Worm (Caenorhabditis elegans) whole organism, L1 larva: Measurements from ENCODE around the gene ZC449.7.

Source experiments
- C16A3.4 ChIP-seq: fragments of 150-350 bp; optimal IDR thresholded peaks from 2 replicates; lab custom pipeline; 2014; ENCODE audit warnings: missing biosample characterization, missing genetic modification characterization
- Y116A8C.19 ChIP-seq: sonication (generic microtip); optimal IDR thresholded peaks from 2 replicates; lab custom pipeline; 2016; ENCODE audit warnings: missing compliant biosample characterization, missing genetic modification characterization, borderline replicate concordance
- aha-1 ChIP-seq: fragments of 150-350 bp; optimal IDR thresholded peaks from 2 replicates; lab custom pipeline; 2014; ENCODE audit warnings: missing biosample characterization, missing genetic modification characterization
- alr-1 ChIP-seq: fragments of 200-800 bp; sonication (Bioruptor generic); optimal IDR thresholded peaks from 2 replicates; lab custom pipeline; 2018; ENCODE audit warnings: borderline replicate concordance, mild to moderate bottlenecking, missing genetic modification characterization, missing compliant biosample characterization
- ama-1 ChIP-seq: fragments of 150-350 bp; optimal IDR thresholded peaks from 2 replicates; lab custom pipeline; 2014
- blmp-1 ChIP-seq: fragments of 150-350 bp; optimal IDR thresholded peaks from 2 replicates; lab custom pipeline; 2014; ENCODE audit warnings: missing biosample characterization, missing genetic modification characterization
- ceh-82 ChIP-seq, 3 experiments: fragments of 150-350 bp in 1 of 3; sonication (generic microtip) in 2 of 3; optimal IDR thresholded peaks; 2 replicates each; lab custom pipeline; 2014 to 2017; ENCODE audit warnings: missing biosample characterization in 3 of 3, missing genetic modification characterization in 3 of 3
- ceh-88 ChIP-seq: fragments of 200-800 bp; sonication (Bioruptor generic); IDR thresholded peaks from 2 replicates; pipeline ENCODE4 v1.3.6; 2022; ENCODE audit warnings: missing genetic modification characterization, missing compliant biosample characterization
- ces-1 ChIP-seq: fragments of 150-350 bp; optimal IDR thresholded peaks from 2 replicates; lab custom pipeline; 2014; ENCODE audit warnings: missing biosample characterization, missing genetic modification reagents, missing genetic modification characterization
- dpl-1 ChIP-seq, 3 experiments: fragments of 150-350 bp in 2 of 3; sonication (generic microtip) in 1 of 3; optimal IDR thresholded peaks; 2 replicates each; lab custom pipeline; 2014 to 2017; ENCODE audit warnings: missing biosample characterization in 3 of 3, missing genetic modification characterization in 3 of 3, missing genetic modification reagents in 3 of 3
- dsc-1 ChIP-seq: sonication (generic microtip); optimal IDR thresholded peaks from 2 replicates; lab custom pipeline; 2016; ENCODE audit warnings: mild to moderate bottlenecking, missing genetic modification characterization, missing compliant biosample characterization
- efl-1 ChIP-seq, 4 experiments: fragments of 150-350 bp; optimal IDR thresholded peaks in 3 of 4; peaks in 1 of 4; 1 replicate in 1 of 4; 2 replicates in 3 of 4; lab custom pipeline; 2014; ENCODE audit warnings: missing biosample characterization in 2 of 4, missing genetic modification characterization in 2 of 4, missing genetic modification reagents in 2 of 4
- efl-3 ChIP-seq: fragments of 200-800 bp; sonication (Bioruptor generic); optimal IDR thresholded peaks from 2 replicates; lab custom pipeline; 2018; ENCODE audit warnings: mild to moderate bottlenecking, missing genetic modification characterization, missing compliant biosample characterization
- egl-27 ChIP-seq, 2 experiments: fragments of 150-350 bp in 1 of 2; sonication (generic microtip); optimal IDR thresholded peaks; 3 replicates each; lab custom pipeline; 2017 to 2018; ENCODE audit warnings: missing biosample characterization in 2 of 2, missing genetic modification characterization in 2 of 2, missing genetic modification reagents in 2 of 2
- elt-2 ChIP-seq: sonication (generic microtip); optimal IDR thresholded peaks from 2 replicates; lab custom pipeline; 2016; ENCODE audit warnings: missing genetic modification characterization, mild to moderate bottlenecking, inconsistent platforms, missing compliant biosample characterization, missing genetic modification reagents
- elt-3 ChIP-seq, 6 experiments: fragments of 150-350 bp in 1 of 6; sonication (generic microtip); optimal IDR thresholded peaks; 2 replicates each; lab custom pipeline; 2017 to 2018; ENCODE audit warnings: missing biosample characterization in 6 of 6, missing genetic modification characterization in 6 of 6, inconsistent platforms in 1 of 6
- fkh-8 ChIP-seq: sonication (generic microtip); optimal IDR thresholded peaks from 2 replicates; lab custom pipeline; 2016; ENCODE audit warnings: mild to moderate bottlenecking, missing genetic modification characterization, missing compliant biosample characterization
- grh-1 ChIP-seq: fragments of 200-800 bp; sonication (Bioruptor generic); IDR thresholded peaks from 2 replicates; pipeline ENCODE4 v1.3.6; 2022; ENCODE audit warnings: missing genetic modification reagents, missing genetic modification characterization, missing compliant biosample characterization
- jun-1 ChIP-seq: fragments of 150-350 bp; optimal IDR thresholded peaks from 2 replicates; lab custom pipeline; 2014; ENCODE audit warnings: missing biosample characterization, missing genetic modification reagents, missing genetic modification characterization
- lin-13 ChIP-seq: fragments of 150-350 bp; optimal IDR thresholded peaks from 2 replicates; lab custom pipeline; 2014; ENCODE audit warnings: missing biosample characterization, missing genetic modification reagents, missing genetic modification characterization
- lin-14 ChIP-seq: fragments of 200-800 bp; sonication (Bioruptor generic); optimal IDR thresholded peaks from 2 replicates; lab custom pipeline; 2018; ENCODE audit warnings: mild to moderate bottlenecking, missing genetic modification characterization, moderate library complexity, missing compliant biosample characterization
- lin-35 ChIP-seq, 2 experiments: fragments of 150-350 bp; optimal IDR thresholded peaks; 2 replicates each; lab custom pipeline; 2014; ENCODE audit warnings: missing biosample characterization in 2 of 2, missing genetic modification characterization in 2 of 2, missing genetic modification reagents in 2 of 2
- lir-3 ChIP-seq: sonication (generic microtip); optimal IDR thresholded peaks from 2 replicates; lab custom pipeline; 2016; ENCODE audit warnings: mild to moderate bottlenecking, missing genetic modification characterization, moderate library complexity, missing compliant biosample characterization; ENCODE audit not compliant: poor library complexity
- lsy-2 ChIP-seq, 2 experiments: fragments of 150-350 bp; optimal IDR thresholded peaks; 2 replicates each; lab custom pipeline; 2014; ENCODE audit warnings: missing biosample characterization in 2 of 2, missing genetic modification characterization in 2 of 2
- nhr-12 ChIP-seq: sonication (generic microtip); optimal IDR thresholded peaks from 2 replicates; lab custom pipeline; 2017; ENCODE audit warnings: missing biosample characterization, missing genetic modification characterization
- nhr-19 ChIP-seq: fragments of 200-800 bp; sonication (Bioruptor generic); conservative IDR thresholded peaks from 2 replicates; pipeline ENCODE4 v1.3.6; 2022; ENCODE audit warnings: missing genetic modification characterization, missing compliant biosample characterization
- nhr-20 ChIP-seq: sonication (generic microtip); optimal IDR thresholded peaks from 2 replicates; lab custom pipeline; 2016; ENCODE audit warnings: mild to moderate bottlenecking, missing genetic modification characterization, missing compliant biosample characterization
- nhr-237 ChIP-seq: fragments of 150-350 bp; optimal IDR thresholded peaks from 2 replicates; lab custom pipeline; 2014; ENCODE audit warnings: missing biosample characterization, missing genetic modification characterization
- nhr-28 ChIP-seq: fragments of 150-350 bp; optimal IDR thresholded peaks from 2 replicates; lab custom pipeline; 2014; ENCODE audit warnings: missing biosample characterization, missing genetic modification characterization
- nhr-47 ChIP-seq: sonication (generic microtip); optimal IDR thresholded peaks from 2 replicates; lab custom pipeline; 2016; ENCODE audit warnings: mild to moderate bottlenecking, missing genetic modification characterization, moderate library complexity, missing compliant biosample characterization
- nhr-71 ChIP-seq: sonication (generic microtip); optimal IDR thresholded peaks from 2 replicates; lab custom pipeline; 2016; ENCODE audit warnings: mild to moderate bottlenecking, missing genetic modification characterization, moderate library complexity, missing compliant biosample characterization
- nhr-77 ChIP-seq: fragments of 150-350 bp; optimal IDR thresholded peaks from 2 replicates; lab custom pipeline; 2014; ENCODE audit warnings: missing biosample characterization, missing genetic modification characterization
- nhr-90 ChIP-seq: sonication (generic microtip); optimal IDR thresholded peaks from 2 replicates; lab custom pipeline; 2016; ENCODE audit warnings: mild to moderate bottlenecking, missing genetic modification characterization, missing compliant biosample characterization; ENCODE audit not compliant: poor library complexity
- pax-3 ChIP-seq: fragments of 200-800 bp; sonication (Bioruptor generic); optimal IDR thresholded peaks from 2 replicates; lab custom pipeline; 2018; ENCODE audit warnings: mild to moderate bottlenecking, missing genetic modification characterization, moderate library complexity, missing compliant biosample characterization
- skn-1 ChIP-seq: fragments of 150-350 bp; optimal IDR thresholded peaks from 2 replicates; lab custom pipeline; 2014; ENCODE audit warnings: missing biosample characterization, missing genetic modification characterization
- sptf-1 ChIP-seq: fragments of 150-350 bp; optimal IDR thresholded peaks from 2 replicates; lab custom pipeline; 2014; ENCODE audit warnings: missing biosample characterization, missing genetic modification characterization
- sup-37 ChIP-seq: fragments of 200-800 bp; sonication (Bioruptor generic); optimal IDR thresholded peaks from 2 replicates; lab custom pipeline; 2018; ENCODE audit warnings: mild to moderate bottlenecking, missing genetic modification characterization, missing compliant biosample characterization
- unc-130 ChIP-seq: fragments of 150-350 bp; optimal IDR thresholded peaks from 2 replicates; lab custom pipeline; 2017; ENCODE audit warnings: missing biosample characterization, missing genetic modification characterization, inconsistent platforms
- unc-30 ChIP-seq: sonication (generic microtip); optimal IDR thresholded peaks from 2 replicates; lab custom pipeline; 2017; ENCODE audit warnings: missing biosample characterization, missing genetic modification characterization
- unc-62 ChIP-seq: fragments of 150-350 bp; optimal IDR thresholded peaks from 2 replicates; lab custom pipeline; 2014; ENCODE audit warnings: missing biosample characterization, missing genetic modification reagents, missing genetic modification characterization
- unc-86 ChIP-seq: sonication (generic microtip); optimal IDR thresholded peaks from 2 replicates; lab custom pipeline; 2016; ENCODE audit warnings: missing genetic modification characterization, missing compliant biosample characterization
- unc-98 ChIP-seq: fragments of 200-800 bp; sonication (Bioruptor generic); IDR thresholded peaks from 2 replicates; pipeline ENCODE4 v1.3.6; 2022; ENCODE audit warnings: missing genetic modification characterization, missing compliant biosample characterization
- vab-15 ChIP-seq: sonication (generic microtip); optimal IDR thresholded peaks from 2 replicates; lab custom pipeline; 2017; ENCODE audit warnings: missing genotype, mild to moderate bottlenecking, missing genetic modification characterization, missing compliant biosample characterization
- xbp-1 ChIP-seq: sonication (generic microtip); optimal IDR thresholded peaks from 2 replicates; lab custom pipeline; 2016; ENCODE audit warnings: missing genetic modification characterization, missing compliant biosample characterization
- zag-1 ChIP-seq: fragments of 150-350 bp; optimal IDR thresholded peaks from 2 replicates; lab custom pipeline; 2014; ENCODE audit warnings: missing biosample characterization, missing genetic modification characterization
- zip-4 ChIP-seq: fragments of 200-800 bp; sonication (Bioruptor generic); optimal IDR thresholded peaks from 2 replicates; lab custom pipeline; 2018; ENCODE audit warnings: mild to moderate bottlenecking, missing genetic modification characterization, moderate library complexity, missing compliant biosample characterization
- ztf-11 ChIP-seq, 2 experiments: sonication (generic microtip); optimal IDR thresholded peaks; 2 replicates each; lab custom pipeline; 2016 to 2017; ENCODE audit warnings: missing genetic modification characterization in 2 of 2, missing biosample characterization in 1 of 2, missing compliant biosample characterization in 1 of 2

The ZC449.7 gene

DNA sequence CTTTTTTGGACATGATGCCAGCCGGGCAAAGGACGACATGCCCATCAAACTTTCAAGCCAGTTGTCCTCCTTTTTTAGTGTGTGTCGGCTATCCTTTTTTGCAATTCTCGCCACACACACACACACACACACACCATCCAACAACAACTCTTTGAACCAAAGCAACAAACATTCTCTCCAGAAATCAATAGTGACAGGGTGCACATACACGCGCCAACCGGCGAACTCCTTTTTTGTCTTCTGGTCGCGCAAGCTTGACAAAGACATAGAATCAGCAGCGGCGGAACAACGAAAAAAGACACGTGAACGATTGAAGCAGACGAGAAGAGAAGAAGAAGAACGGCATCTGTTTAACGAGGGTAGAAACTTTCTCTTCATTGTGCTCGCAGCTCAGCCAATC, 32.8 kb upstream of the ZC449.7 start:
- TF ChIP-seq lin-14 (GFP tag; lab: Kevin White, UChicago) (peak; percentile 55), pax-3 (tag; lab: Kevin White, UChicago) (no peak), fkh-8 (tag; lab: Kevin White, UChicago) (no peak), nhr-19 (GFP tag; lab: Robert Waterston, UW) (no peak), lin-35 (GFP tag; optimal IDR thresholded peaks at IDR 0.05; lab: Kevin White, UChicago) (no peak), grh-1 (GFP tag; lab: Robert Waterston, UW) (no peak), dpl-1 (GFP tag; optimal IDR thresholded peaks at IDR 0.05; lab: Kevin White, UChicago) (no peak), alr-1 (tag; lab: Kevin White, UChicago) (no peak), Y116A8C.19 (tag; lab: Kevin White, UChicago) (no peak), skn-1 (no peak), sptf-1 (tag; lab: Kevin White, UChicago) (no peak), ztf-11 (tag; optimal IDR thresholded peaks at IDR 0.05; lab: Kevin White, UChicago) (no peak), C16A3.4 (tag; lab: Kevin White, UChicago) (no peak), lin-13 (GFP tag; lab: Kevin White, UChicago) (no peak), unc-86 (tag; lab: Kevin White, UChicago) (peak; percentile 6), nhr-12 (no peak), elt-3 (tag; optimal IDR thresholded peaks at IDR 0.05; lab: Kevin White, UChicago) (no peak), nhr-90 (tag; lab: Kevin White, UChicago) (no peak), nhr-20 (tag; lab: Kevin White, UChicago) (no peak), efl-1 (optimal IDR thresholded peaks at IDR 0.05; lab: Kevin White, UChicago) (no peak), efl-1 (GFP tag; optimal IDR thresholded peaks at IDR 0.05 in 1 of 2; lab: Kevin White, UChicago) (peak in 1 of 2 experiments; percentile 23), nhr-237 (tag; lab: Kevin White, UChicago) (no peak), nhr-77 (tag; lab: Kevin White, UChicago) (no peak)

DNA sequence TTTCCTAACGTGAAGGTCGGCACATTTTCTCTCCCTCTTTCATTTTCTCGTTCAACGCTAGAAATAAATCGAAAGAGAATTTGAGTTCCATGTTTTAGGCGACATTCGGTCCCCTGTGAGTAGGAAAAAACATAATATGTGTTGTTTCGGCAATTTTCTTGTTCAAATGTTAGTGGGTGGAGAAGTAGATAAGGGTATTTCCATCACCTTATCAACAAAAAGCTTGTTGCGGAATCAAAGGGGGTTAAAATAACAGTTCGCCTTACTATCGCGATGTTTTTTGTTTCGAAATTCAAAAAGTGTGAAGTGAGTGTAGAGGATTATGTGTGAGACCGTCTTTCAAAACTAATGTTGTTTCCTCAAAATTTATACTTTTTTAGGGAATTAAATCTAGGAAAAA, 32.3 kb upstream of the ZC449.7 start:
- no peak for TF ChIP-seq zag-1 (tag; lab: Kevin White, UChicago)
- no peak for TF ChIP-seq nhr-90 (tag; lab: Kevin White, UChicago)
- TF ChIP-seq elt-2 (tag; lab: Kevin White, UChicago) = no peak
- no peak for TF ChIP-seq unc-98 (GFP tag; lab: Robert Waterston, UW)
- TF ChIP-seq ama-1 = no peak
- no peak for TF ChIP-seq lsy-2 (tag; optimal IDR thresholded peaks at IDR 0.05; lab: Kevin White, UChicago)
- TF ChIP-seq sup-37 (GFP tag; lab: Kevin White, UChicago) = no peak
- TF ChIP-seq zip-4 (GFP tag; lab: Kevin White, UChicago) = no peak

DNA sequence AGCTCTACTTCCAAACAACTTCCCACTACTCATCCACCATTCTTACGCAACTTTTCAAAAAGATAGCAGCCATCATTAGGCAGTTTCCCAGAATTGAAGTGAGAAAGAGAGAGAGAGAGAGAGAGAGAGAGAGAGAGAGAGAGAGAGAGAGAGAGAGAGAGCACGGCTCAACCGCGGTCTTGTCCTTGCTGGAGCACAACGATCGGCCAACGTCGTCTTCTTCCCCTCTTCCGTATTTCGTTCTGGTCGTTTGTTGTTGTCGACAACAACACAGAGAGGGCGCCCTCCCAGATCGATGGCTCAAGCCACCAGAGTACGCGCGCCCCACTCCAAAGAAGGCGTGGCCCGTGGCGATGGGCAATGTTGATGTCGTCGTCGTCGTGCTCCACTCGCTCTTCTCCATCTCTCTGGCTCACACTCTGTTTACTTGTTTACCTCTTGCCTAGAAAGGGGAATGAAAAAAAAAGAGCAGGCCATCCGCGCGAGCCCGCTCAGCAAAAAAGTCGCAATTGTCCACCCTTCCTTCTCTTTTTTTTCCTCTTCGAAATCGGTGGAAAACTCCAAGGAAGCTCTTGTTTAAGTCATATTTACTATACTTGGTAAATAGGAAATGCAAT, 31.8 kb upstream of the ZC449.7 start:
- TF ChIP-seq C16A3.4 (tag; lab: Kevin White, UChicago) (no peak), ama-1 (no peak), ces-1 (GFP tag; lab: Kevin White, UChicago) (no peak), lir-3 (tag; lab: Kevin White, UChicago) (no peak), dsc-1 (tag; lab: Kevin White, UChicago) (no peak), nhr-47 (tag; lab: Kevin White, UChicago) (peak; percentile 69), efl-3 (GFP tag; lab: Kevin White, UChicago) (no peak), nhr-71 (tag; lab: Kevin White, UChicago) (peak; percentile 68), ceh-88 (GFP tag; lab: Robert Waterston, UW) (no peak), skn-1 (no peak), blmp-1 (tag; lab: Kevin White, UChicago) (no peak), lin-13 (GFP tag; lab: Kevin White, UChicago) (no peak), nhr-28 (tag; lab: Kevin White, UChicago) (no peak), unc-130 (tag; lab: Kevin White, UChicago) (no peak), unc-62 (GFP tag; lab: Kevin White, UChicago) (no peak), Y116A8C.19 (tag; lab: Kevin White, UChicago) (no peak), aha-1 (no peak), jun-1 (tag; lab: Kevin White, UChicago) (no peak), unc-30 (no peak), egl-27 (tag; optimal IDR thresholded peaks at IDR 0.05; lab: Kevin White, UChicago) (no peak), nhr-12 (no peak), pax-3 (tag; lab: Kevin White, UChicago) (no peak), xbp-1 (tag; lab: Kevin White, UChicago) (peak; percentile 29), vab-15 (peak; percentile 28), ceh-82 (tag; optimal IDR thresholded peaks at IDR 0.05; lab: Kevin White, UChicago) (peak in 2 of 3 experiments; percentile 58 to 66), nhr-19 (GFP tag; lab: Robert Waterston, UW) (peak; percentile 61)
